Worm (Caenorhabditis elegans) whole organism, midembryonic: ENCODE results near the gene C06B8.2.

Source experiments
- T22C8.4 ChIP-seq: fragments of 200-800 bp; sonication (Bioruptor generic); IDR thresholded peaks from 2 replicates; pipeline ENCODE4 v1.3.6; 2022; ENCODE audit warnings: missing genetic modification characterization, missing compliant biosample characterization
- cog-1 ChIP-seq: sonication (generic microtip); optimal IDR thresholded peaks from 2 replicates; lab custom pipeline; 2016; ENCODE audit warnings: missing genetic modification characterization, missing compliant biosample characterization
- flt-1 ChIP-seq: fragments of 200-800 bp; sonication (Bioruptor generic); IDR thresholded peaks from 2 replicates; pipeline ENCODE4 v1.3.6; 2022; ENCODE audit warnings: missing genetic modification characterization, missing compliant biosample characterization
- klf-2 ChIP-seq: fragments of 200-800 bp; sonication (Bioruptor generic); conservative IDR thresholded peaks from 2 replicates; pipeline ENCODE4 v1.3.6; 2022; ENCODE audit warnings: missing genetic modification reagents, missing genetic modification characterization, missing compliant biosample characterization
- med-1 ChIP-seq: sonication (generic microtip); optimal IDR thresholded peaks from 2 replicates; lab custom pipeline; 2017; ENCODE audit warnings: missing genetic modification characterization, mild to moderate bottlenecking, missing compliant biosample characterization, antibody characterized with exemption, missing genetic modification reagents; ENCODE audit not compliant: insufficient read depth
- ref-1 ChIP-seq: fragments of 200-800 bp; sonication (Bioruptor generic); conservative IDR thresholded peaks from 2 replicates; pipeline ENCODE4 v1.3.6; 2022; ENCODE audit warnings: missing genetic modification reagents, missing genetic modification characterization, missing compliant biosample characterization
- tab-1 ChIP-seq: fragments of 200-800 bp; sonication (Bioruptor generic); IDR thresholded peaks from 2 replicates; pipeline ENCODE4 v1.3.6; 2022; ENCODE audit warnings: missing genetic modification characterization, missing compliant biosample characterization
- ztf-23 ChIP-seq: fragments of 200-800 bp; sonication (Bioruptor generic); IDR thresholded peaks from 2 replicates; pipeline ENCODE4 v1.3.6; 2022; ENCODE audit warnings: missing genetic modification reagents, missing genetic modification characterization, missing compliant biosample characterization
- ztf-29 ChIP-seq: fragments of 200-800 bp; sonication (Bioruptor generic); IDR thresholded peaks from 2 replicates; pipeline ENCODE4 v1.3.6; 2022; ENCODE audit warnings: missing genetic modification reagents, missing genetic modification characterization, missing compliant biosample characterization

The C06B8.2 gene

DNA sequence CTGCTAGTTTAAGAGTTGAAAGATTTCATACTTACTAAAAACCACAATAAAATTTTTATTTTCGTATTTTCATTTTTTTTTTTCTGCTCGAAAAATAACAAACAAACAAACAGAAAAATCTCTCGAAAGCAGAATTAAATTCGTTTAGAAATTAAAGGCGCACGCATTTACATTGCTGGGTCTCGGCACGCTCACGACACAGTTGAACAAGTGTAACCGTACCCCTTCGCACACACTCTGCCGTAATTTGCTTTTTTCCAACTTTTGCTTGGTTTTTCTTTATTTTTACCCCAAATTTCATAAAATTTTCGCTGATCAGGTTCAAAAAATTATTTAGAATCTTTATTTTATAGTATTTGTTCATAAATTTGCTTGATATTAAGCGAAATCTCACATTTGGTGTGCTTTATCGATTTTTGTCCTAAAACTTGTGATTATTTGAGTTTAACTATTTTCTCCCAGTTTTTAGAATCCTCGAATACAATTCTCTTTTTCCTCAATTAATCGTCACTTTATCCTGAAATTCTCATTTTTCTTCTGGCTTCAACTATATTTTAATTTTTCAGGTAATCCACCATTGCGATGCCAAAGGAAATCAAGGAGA, 33.2 kb upstream of the C06B8.2 start, which contains the start of gene rpl-38:
Gene rpl-38, plus strand, starts transcription at position 554 of the 604 bp plus-strand sequence.
- TF ChIP-seq T22C8.4 (GFP tag; lab: Robert Waterston, UW): no peak
- TF ChIP-seq tab-1 (GFP tag; lab: Robert Waterston, UW): no peak
- TF ChIP-seq ztf-23 (GFP tag; lab: Robert Waterston, UW): no peak
- TF ChIP-seq ref-1 (GFP tag; lab: Robert Waterston, UW): no peak
- TF ChIP-seq flt-1: no peak
- no peak for TF ChIP-seq klf-2 (GFP tag; lab: Robert Waterston, UW)
- no peak for TF ChIP-seq med-1
- no peak for TF ChIP-seq ztf-29 (GFP tag; lab: Robert Waterston, UW)
- no peak for TF ChIP-seq cog-1 (tag; lab: Kevin White, UChicago)

DNA sequence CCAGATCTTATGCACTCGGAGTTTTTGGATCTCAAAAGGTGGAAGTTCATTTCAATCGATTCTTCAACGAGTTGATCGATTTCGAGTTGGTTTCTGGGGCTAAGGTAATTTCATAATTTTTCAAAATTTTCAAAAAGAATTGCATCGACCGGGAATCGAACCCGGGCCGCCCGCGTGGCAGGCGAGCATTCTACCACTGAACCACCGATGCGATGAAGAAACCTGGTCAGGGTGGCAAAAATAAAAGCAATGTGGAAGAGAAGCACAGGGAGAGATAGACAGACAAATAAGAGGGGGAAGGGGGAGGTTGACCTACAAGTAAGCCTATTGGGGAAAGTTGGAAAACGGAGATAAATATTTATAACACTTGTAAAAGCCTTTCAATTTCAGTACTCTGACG, 26.5 kb upstream of the C06B8.2 start:
- TF ChIP-seq tab-1 (GFP tag; lab: Robert Waterston, UW) (peak; percentile 79), flt-1 (peak; percentile 85), cog-1 (tag; lab: Kevin White, UChicago) (no peak), T22C8.4 (GFP tag; lab: Robert Waterston, UW) (0 out of 2 replicates have a peak, but pooled peaks have one; percentile 43), klf-2 (GFP tag; lab: Robert Waterston, UW) (0 out of 2 replicates have a peak, but pooled peaks have one; percentile 10), ztf-23 (GFP tag; lab: Robert Waterston, UW) (peak; percentile 71), ref-1 (GFP tag; lab: Robert Waterston, UW) (peak; percentile 62), ztf-29 (GFP tag; lab: Robert Waterston, UW) (peak; percentile 50; the same call in 1 of the 2 replicates), med-1 (no peak)

DNA sequence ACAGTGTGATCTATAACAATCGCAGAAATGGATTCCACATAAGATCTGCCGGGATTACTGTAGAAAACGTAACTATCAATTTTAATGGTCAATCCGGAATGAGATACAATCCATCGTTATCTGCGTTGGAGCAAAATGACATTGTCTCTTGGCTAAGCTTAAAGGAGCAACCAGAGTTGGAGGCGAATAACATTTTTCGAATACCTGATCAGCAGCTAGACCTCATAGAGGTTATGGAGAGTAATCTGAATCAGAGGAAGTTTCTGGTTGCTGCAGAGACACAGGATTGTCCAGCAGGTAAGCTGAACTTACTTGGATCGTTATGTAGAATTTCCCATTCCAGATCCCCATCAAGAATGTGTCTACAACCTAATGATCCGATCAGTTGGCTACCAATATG, 25.1 kb upstream of the C06B8.2 start:
- TF ChIP-seq ref-1 (GFP tag; lab: Robert Waterston, UW) (no peak), klf-2 (GFP tag; lab: Robert Waterston, UW) (no peak), ztf-23 (GFP tag; lab: Robert Waterston, UW) (no peak), tab-1 (GFP tag; lab: Robert Waterston, UW) (no peak), cog-1 (tag; lab: Kevin White, UChicago) (no peak), T22C8.4 (GFP tag; lab: Robert Waterston, UW) (no peak), ztf-29 (GFP tag; lab: Robert Waterston, UW) (no peak), med-1 (no peak), flt-1 (no peak)

- no peak for TF ChIP-seq tab-1 (GFP tag; lab: Robert Waterston, UW)
- TF ChIP-seq med-1: no peak
- TF ChIP-seq cog-1 (tag; lab: Kevin White, UChicago): no peak
- no peak for TF ChIP-seq ztf-23 (GFP tag; lab: Robert Waterston, UW)
- no peak for TF ChIP-seq T22C8.4 (GFP tag; lab: Robert Waterston, UW)
- no peak for TF ChIP-seq flt-1
- no peak for TF ChIP-seq ztf-29 (GFP tag; lab: Robert Waterston, UW)
- no peak for TF ChIP-seq ref-1 (GFP tag; lab: Robert Waterston, UW)
- TF ChIP-seq klf-2 (GFP tag; lab: Robert Waterston, UW): no peak
Observed at ce11 chrV:15499099-15499498, 20.6 kb upstream of the C06B8.2 start.

- no peak for TF ChIP-seq tab-1 (GFP tag; lab: Robert Waterston, UW)
Observed at ce11 chrV:15498434-15498833, 19.9 kb upstream of the C06B8.2 start, which contains the start of gene C06B8.7. Gene C06B8.7 (plus strand): TSS chrV:15498734.

DNA sequence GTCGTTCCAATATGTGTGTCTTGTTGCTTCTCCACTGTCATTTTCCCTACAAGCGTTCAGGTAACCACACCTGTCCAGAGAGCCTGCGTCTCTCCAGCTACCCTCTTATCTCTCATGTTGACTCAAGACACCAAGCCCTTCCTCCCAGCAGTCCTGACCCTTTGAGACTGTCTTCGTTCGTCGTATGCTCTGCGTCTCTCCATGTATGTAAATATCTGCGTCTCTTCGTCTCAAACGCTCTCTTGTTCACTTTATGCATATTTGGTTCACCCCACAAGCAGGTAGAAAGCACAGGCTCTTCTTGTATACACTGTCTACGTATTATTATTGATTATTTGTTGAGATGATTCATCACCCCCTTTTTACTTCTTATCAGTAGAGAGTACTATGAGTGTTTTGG, 19.2 kb upstream of the C06B8.2 start:
- TF ChIP-seq cog-1 (tag; lab: Kevin White, UChicago) (peak; percentile 12), med-1 (no peak), ztf-29 (GFP tag; lab: Robert Waterston, UW) (peak; percentile 53; the same call in 1 of the 2 replicates)

- no peak for TF ChIP-seq tab-1 (GFP tag; lab: Robert Waterston, UW)
- no peak for TF ChIP-seq ztf-29 (GFP tag; lab: Robert Waterston, UW)
- no peak for TF ChIP-seq ref-1 (GFP tag; lab: Robert Waterston, UW)
- no peak for TF ChIP-seq ztf-23 (GFP tag; lab: Robert Waterston, UW)
- no peak for TF ChIP-seq cog-1 (tag; lab: Kevin White, UChicago)
- TF ChIP-seq med-1: no peak
- TF ChIP-seq T22C8.4 (GFP tag; lab: Robert Waterston, UW): no peak
- no peak for TF ChIP-seq klf-2 (GFP tag; lab: Robert Waterston, UW)
- TF ChIP-seq flt-1: no peak
Observed at ce11 chrV:15495169-15495568, 16.6 kb upstream of the C06B8.2 start, which contains the start of gene srh-219. Gene srh-219 (plus strand): TSS chrV:15495469.

ce11 chrV:15493680-15494079, 15.1 kb upstream of the C06B8.2 start, which contains the start of gene srh-218:
Gene srh-218 (plus strand): TSS chrV:15493980.
- TF ChIP-seq med-1 (no peak), cog-1 (tag; lab: Kevin White, UChicago) (no peak), klf-2 (GFP tag; lab: Robert Waterston, UW) (no peak), flt-1 (no peak), tab-1 (GFP tag; lab: Robert Waterston, UW) (no peak), T22C8.4 (GFP tag; lab: Robert Waterston, UW) (no peak), ztf-23 (GFP tag; lab: Robert Waterston, UW) (no peak), ztf-29 (GFP tag; lab: Robert Waterston, UW) (no peak), ref-1 (GFP tag; lab: Robert Waterston, UW) (no peak)

- TF ChIP-seq ztf-29 (GFP tag; lab: Robert Waterston, UW): no peak
- TF ChIP-seq ztf-23 (GFP tag; lab: Robert Waterston, UW): no peak
- TF ChIP-seq tab-1 (GFP tag; lab: Robert Waterston, UW): no peak
- TF ChIP-seq klf-2 (GFP tag; lab: Robert Waterston, UW): no peak
- TF ChIP-seq T22C8.4 (GFP tag; lab: Robert Waterston, UW): no peak
- no peak for TF ChIP-seq cog-1 (tag; lab: Kevin White, UChicago)
- TF ChIP-seq ref-1 (GFP tag; lab: Robert Waterston, UW): no peak
- no peak for TF ChIP-seq flt-1
- no peak for TF ChIP-seq med-1
Observed at ce11 chrV:15492518-15492917, 14.0 kb upstream of the C06B8.2 start, which contains the start of gene str-264. Gene str-264 (minus strand): TSS chrV:15492618.
